Fruit fly (Drosophila melanogaster) whole organism, adult: Measurements from ENCODE around the gene Akap200.

ENCODE experiments used
- CG11617 ChIP-seq: fragments of 200-800 bp; sonication (Bioruptor generic); optimal IDR thresholded peaks from 2 replicates; lab custom pipeline; 2017; ENCODE audit warnings: mild to moderate bottlenecking, missing biosample characterization, missing genetic modification reagents, missing genetic modification characterization
- CG14711 ChIP-seq: fragments of 200-800 bp; sonication (Bioruptor generic); optimal IDR thresholded peaks from 2 replicates; lab custom pipeline; 2018; ENCODE audit warnings: missing biosample characterization, mild to moderate bottlenecking, missing genetic modification characterization, moderate library complexity
- CG33017 ChIP-seq: fragments of 200-800 bp; sonication (Bioruptor generic); optimal IDR thresholded peaks from 2 replicates; lab custom pipeline; 2018; ENCODE audit warnings: missing biosample characterization, mild to moderate bottlenecking, missing genetic modification characterization, moderate library complexity
- CG7101 ChIP-seq: fragments of 200-800 bp; sonication (Bioruptor generic); optimal IDR thresholded peaks from 2 replicates; lab custom pipeline; 2018; ENCODE audit warnings: missing biosample characterization, mild to moderate bottlenecking, missing genetic modification characterization, moderate library complexity
- Crg-1 ChIP-seq: fragments of 200-800 bp; sonication (Bioruptor generic); optimal IDR thresholded peaks from 2 replicates; lab custom pipeline; 2016; ENCODE audit warnings: missing biosample characterization, missing genetic modification characterization
- Hr96 ChIP-seq: fragments of 200-800 bp; sonication (Bioruptor generic); optimal IDR thresholded peaks from 2 replicates; lab custom pipeline; 2016; ENCODE audit warnings: missing biosample characterization, missing genetic modification characterization
- kay ChIP-seq: fragments of 200-800 bp; sonication (Bioruptor generic); peaks from one replicate; lab custom pipeline; 2016; ENCODE audit warnings: missing biosample characterization, missing genetic modification characterization, borderline replicate concordance
- tj ChIP-seq: fragments of 200-800 bp; sonication (Bioruptor generic); optimal IDR thresholded peaks from 3 replicates; lab custom pipeline; 2017; ENCODE audit warnings: missing biosample characterization, mild to moderate bottlenecking, missing genetic modification characterization, moderate library complexity
- toe ChIP-seq: fragments of 200-800 bp; sonication (Bioruptor generic); optimal IDR thresholded peaks from 2 replicates; lab custom pipeline; 2016; ENCODE audit warnings: missing biosample characterization, missing genetic modification characterization

DNA sequence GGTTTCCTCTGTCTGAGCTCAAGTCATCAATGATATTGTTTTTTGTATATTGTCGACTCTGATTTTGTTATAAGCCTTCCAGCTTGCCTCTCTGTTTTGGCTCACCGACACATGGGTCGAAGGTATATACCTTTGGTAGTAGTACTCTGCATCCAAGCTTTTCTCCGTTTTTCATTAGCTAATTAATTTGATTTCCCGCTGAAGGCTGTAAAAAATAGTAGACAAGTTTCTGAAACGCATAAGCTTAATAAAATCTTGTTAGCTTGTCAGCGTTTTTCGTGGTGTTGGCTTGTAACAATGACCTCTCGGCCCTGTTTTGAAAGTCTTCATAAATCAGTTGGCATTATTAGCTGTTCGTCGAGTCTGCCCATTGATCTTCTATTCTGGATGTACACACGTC lies 65.3 kb downstream of the Akap200 start:
- no peak for TF ChIP-seq tj
- peak; percentile 17 for TF ChIP-seq kay (GFP tag; lab: Kevin White, UChicago)
- TF ChIP-seq CG7101 (tag; lab: Kevin White, UChicago) = no peak
- TF ChIP-seq toe = no peak
- TF ChIP-seq CG33017 (tag; lab: Kevin White, UChicago) = no peak
- TF ChIP-seq Crg-1 (GFP tag; lab: Kevin White, UChicago) = no peak
- TF ChIP-seq Hr96 (GFP tag; lab: Kevin White, UChicago) = no peak
- no peak for TF ChIP-seq CG11617
- no peak for TF ChIP-seq CG14711 (tag; lab: Kevin White, UChicago)
